Worm (Caenorhabditis elegans): ENCODE measurements around the gene F02C9.2.

- no peak for TF ChIP-seq lin-29 (GFP tag; IDR thresholded peaks at IDR 0.05)
- TF ChIP-seq fos-1 (tag; optimal IDR thresholded peaks at IDR 0.05), result no peak
- no peak for TF ChIP-seq unc-62 (GFP tag; optimal IDR thresholded peaks at IDR 0.05 in 1 of 2)
- no peak for TF ChIP-seq unc-62 (tag; optimal IDR thresholded peaks at IDR 0.05)
- no peak for TF ChIP-seq ztf-7 (tag; optimal IDR thresholded peaks at IDR 0.05)
- TF ChIP-seq spr-3 (GFP tag; optimal IDR thresholded peaks at IDR 0.05), result no peak
- TF ChIP-seq ceh-20 (GFP tag; IDR thresholded peaks at IDR 0.05), result no peak
- peak; percentile 7 for TF ChIP-seq hlh-30 (tag; optimal IDR thresholded peaks at IDR 0.05; ENCODE audit: insufficient read depth)
Measured at ce11 chrV:3094351-3094750, 39.2 kb upstream of the F02C9.2 start, which contains the start of gene cyp-33C9.
